Fruit fly (Drosophila melanogaster) whole organism, embryonic: ENCODE data around the gene Rabex-5.

ENCODE experiments used
- Antp ChIP-seq: fragments of 200-800 bp; sonication (Bioruptor generic); optimal IDR thresholded peaks from 3 replicates; lab custom pipeline; 2016; ENCODE audit warnings: missing biosample characterization, missing genetic modification characterization
- Atf6 ChIP-seq: fragments of 200-800 bp; sonication (Bioruptor generic); IDR thresholded peaks from 2 replicates; pipeline ENCODE4 v1.3.6; 2022; ENCODE audit warnings: missing biosample characterization, missing genetic modification characterization
- B-H1 ChIP-seq: fragments of 200-800 bp; sonication (Bioruptor generic); IDR thresholded peaks from 3 replicates; pipeline ENCODE4 v1.3.6; 2022; ENCODE audit warnings: missing biosample characterization, missing genetic modification characterization
- CG10543 ChIP-seq: fragments of 200-800 bp; sonication (Bioruptor generic); optimal IDR thresholded peaks from 3 replicates; lab custom pipeline; 2017; ENCODE audit warnings: missing biosample characterization, mild to moderate bottlenecking, missing genetic modification characterization, moderate library complexity
- CG11504 ChIP-seq: fragments of 200-800 bp; sonication (Bioruptor generic); optimal IDR thresholded peaks from 3 replicates; lab custom pipeline; 2019; ENCODE audit warnings: missing biosample characterization, mild to moderate bottlenecking, missing genetic modification characterization, moderate library complexity
- CG11560 ChIP-seq: fragments of 200-800 bp; sonication (Bioruptor generic); IDR thresholded peaks from 3 replicates; pipeline ENCODE4 v1.3.6; 2022; ENCODE audit warnings: missing biosample characterization, missing genetic modification characterization
- CG11695 ChIP-seq: fragments of 200-800 bp; sonication (Bioruptor generic); IDR thresholded peaks from 3 replicates; pipeline ENCODE4 v1.3.6; 2022; ENCODE audit warnings: missing biosample characterization, missing genetic modification characterization
- CG12942 ChIP-seq: fragments of 200-800 bp; sonication (Bioruptor generic); optimal IDR thresholded peaks from 3 replicates; lab custom pipeline; 2016; ENCODE audit warnings: missing biosample characterization, missing genetic modification characterization
- CG14050 ChIP-seq: fragments of 200-800 bp; sonication (Bioruptor generic); IDR thresholded peaks from 3 replicates; pipeline ENCODE4 v1.3.6; 2022; ENCODE audit warnings: missing biosample characterization, missing genetic modification characterization
- CG14441 ChIP-seq: fragments of 200-800 bp; sonication (Bioruptor generic); IDR thresholded peaks from 2 replicates; pipeline ENCODE4 v1.3.6; 2022; ENCODE audit warnings: missing biosample characterization, missing genetic modification characterization
- CG1603 ChIP-seq: fragments of 200-800 bp; sonication (Bioruptor generic); optimal IDR thresholded peaks from 2 replicates; lab custom pipeline; 2019; ENCODE audit warnings: missing biosample characterization, mild to moderate bottlenecking, missing genetic modification characterization, moderate library complexity
- CG16863 ChIP-seq: fragments of 200-800 bp; sonication (Bioruptor generic); optimal IDR thresholded peaks from 3 replicates; lab custom pipeline; 2016; ENCODE audit warnings: missing biosample characterization, missing genetic modification characterization
- CG30020 ChIP-seq: fragments of 200-800 bp; optimal IDR thresholded peaks from 2 replicates; lab custom pipeline; 2019; ENCODE audit warnings: missing biosample characterization, mild to moderate bottlenecking, missing genetic modification characterization, moderate library complexity
- CG3995 ChIP-seq: fragments of 200-800 bp; sonication (Bioruptor generic); optimal IDR thresholded peaks from 3 replicates; lab custom pipeline; 2016; ENCODE audit warnings: missing biosample characterization, missing genetic modification characterization
- CG4707 ChIP-seq: fragments of 200-800 bp; sonication (Bioruptor generic); optimal IDR thresholded peaks from 2 replicates; lab custom pipeline; 2018; ENCODE audit warnings: missing biosample characterization, mild to moderate bottlenecking, missing genetic modification characterization, moderate library complexity
- CG9215 ChIP-seq: fragments of 200-800 bp; sonication (Bioruptor generic); IDR thresholded peaks from 2 replicates; pipeline ENCODE4 v1.3.6; 2022; ENCODE audit warnings: missing biosample characterization, missing genetic modification characterization
- CG9876 ChIP-seq: fragments of 200-800 bp; sonication (Bioruptor generic); optimal IDR thresholded peaks from 2 replicates; lab custom pipeline; 2016; ENCODE audit warnings: missing biosample characterization, missing genetic modification characterization
- Fer1 ChIP-seq: fragments of 200-800 bp; sonication (Bioruptor generic); optimal IDR thresholded peaks from 2 replicates; lab custom pipeline; 2017; ENCODE audit warnings: missing biosample characterization, mild to moderate bottlenecking, missing genetic modification characterization
- HHEX ChIP-seq: fragments of 200-800 bp; sonication (Bioruptor generic); optimal IDR thresholded peaks from 3 replicates; lab custom pipeline; 2017; ENCODE audit warnings: missing biosample characterization, mild to moderate bottlenecking, missing genetic modification characterization, missing genetic modification reagents
- HLH4C ChIP-seq: fragments of 200-800 bp; sonication (Bioruptor generic); IDR thresholded peaks from 3 replicates; pipeline ENCODE4 v1.3.6; 2022; ENCODE audit warnings: missing biosample characterization, missing genetic modification characterization; ENCODE audit not compliant: partially characterized antibody
- Hand ChIP-seq: fragments of 200-800 bp; sonication (Bioruptor generic); optimal IDR thresholded peaks from 2 replicates; lab custom pipeline; 2017; ENCODE audit warnings: mild to moderate bottlenecking, missing biosample characterization, missing genetic modification reagents, missing genetic modification characterization
- Hr39 ChIP-seq: fragments of >200 bp; optimal IDR thresholded peaks from 2 replicates; lab custom pipeline; 2017
- Hsf ChIP-seq: fragments of 200-800 bp; sonication (Bioruptor generic); optimal IDR thresholded peaks from 3 replicates; lab custom pipeline; 2016; ENCODE audit warnings: missing biosample characterization, missing genetic modification characterization
- MESR4 ChIP-seq: fragments of 200-800 bp; sonication (Bioruptor generic); optimal IDR thresholded peaks from 2 replicates; lab custom pipeline; 2018; ENCODE audit warnings: missing biosample characterization, mild to moderate bottlenecking, missing genetic modification characterization, moderate library complexity
- Max ChIP-seq: fragments of 200-800 bp; sonication (Bioruptor generic); optimal IDR thresholded peaks from 2 replicates; lab custom pipeline; 2016; ENCODE audit warnings: missing biosample characterization, mild to moderate bottlenecking, missing genetic modification characterization
- Oaz ChIP-seq: fragments of 200-800 bp; sonication (Bioruptor generic); IDR thresholded peaks from 2 replicates; pipeline ENCODE4 v1.3.6; 2022; ENCODE audit warnings: missing biosample characterization, missing genetic modification characterization
- PHDP ChIP-seq: fragments of 200-800 bp; sonication (Bioruptor generic); optimal IDR thresholded peaks from 3 replicates; lab custom pipeline; 2018; ENCODE audit warnings: missing biosample characterization, mild to moderate bottlenecking, missing genetic modification characterization, moderate library complexity
- Tbp ChIP-seq: fragments of >200 bp; optimal IDR thresholded peaks from 2 replicates; lab custom pipeline; 2018; ENCODE audit warnings: missing biosample characterization, missing genetic modification characterization
- cas ChIP-seq: fragments of 200-800 bp; sonication (Bioruptor generic); IDR thresholded peaks from 2 replicates; pipeline ENCODE4 v1.3.6; 2022; ENCODE audit warnings: missing biosample characterization, missing genetic modification characterization
- cg ChIP-seq: fragments of 200-800 bp; sonication (Bioruptor generic); optimal IDR thresholded peaks from 3 replicates; lab custom pipeline; 2019; ENCODE audit warnings: missing biosample characterization, mild to moderate bottlenecking, missing genetic modification characterization, moderate library complexity
- croc ChIP-seq: fragments of 200-800 bp; sonication (Bioruptor generic); conservative IDR thresholded peaks from 3 replicates; pipeline ENCODE4 v1.3.6; 2022; ENCODE audit warnings: missing biosample characterization, missing genetic modification characterization
- ham ChIP-seq: fragments of 200-800 bp; sonication (Bioruptor generic); IDR thresholded peaks from 2 replicates; pipeline ENCODE4 v1.3.6; 2022; ENCODE audit warnings: missing biosample characterization, missing genetic modification characterization
- insv ChIP-seq, 2 experiments: fragments of 200-800 bp; sonication (Bioruptor generic); optimal IDR thresholded peaks; 3 replicates each; lab custom pipeline; 2016 to 2018; ENCODE audit warnings: missing biosample characterization in 2 of 2, missing genetic modification characterization in 2 of 2
- kah ChIP-seq: fragments of 200-800 bp; sonication (Bioruptor generic); optimal IDR thresholded peaks from 2 replicates; lab custom pipeline; 2018; ENCODE audit warnings: missing biosample characterization, mild to moderate bottlenecking, missing genetic modification characterization
- nerfin-1 ChIP-seq: fragments of 200-800 bp; sonication (Bioruptor generic); optimal IDR thresholded peaks from 3 replicates; lab custom pipeline; 2019; ENCODE audit warnings: missing biosample characterization, mild to moderate bottlenecking, missing genetic modification characterization, moderate library complexity
- rib ChIP-seq: fragments of 200-800 bp; sonication (Bioruptor generic); IDR thresholded peaks from 2 replicates; pipeline ENCODE4 v1.3.6; 2022; ENCODE audit warnings: missing biosample characterization, missing genetic modification characterization
- tap ChIP-seq: fragments of 200-800 bp; optimal IDR thresholded peaks from 3 replicates; lab custom pipeline; 2019; ENCODE audit warnings: missing biosample characterization, mild to moderate bottlenecking, missing genetic modification characterization, moderate library complexity
- tgo ChIP-seq: fragments of 200-800 bp; sonication (Bioruptor generic); IDR thresholded peaks from 3 replicates; pipeline ENCODE4 v1.3.6; 2022; ENCODE audit warnings: missing biosample characterization, missing genetic modification characterization
- vfl ChIP-seq: fragments of 200-800 bp; sonication (Bioruptor generic); optimal IDR thresholded peaks from 2 replicates; lab custom pipeline; 2016; ENCODE audit warnings: missing biosample characterization, missing genetic modification characterization
- vnd ChIP-seq: fragments of 200-800 bp; sonication (Bioruptor generic); IDR thresholded peaks from 3 replicates; pipeline ENCODE4 v1.3.6; 2022; ENCODE audit warnings: missing biosample characterization, missing genetic modification characterization; ENCODE audit not compliant: partially characterized antibody

Rabex-5 gene

dm6 chr3L:1300076-1300635 lies 4.4 kb downstream of the Rabex-5 start (continued):
- TF ChIP-seq Oaz (GFP tag; lab: Robert Waterston, UW): peak; percentile 56
- peak; percentile 56 for TF ChIP-seq CG9215
- TF ChIP-seq Max (GFP tag; lab: Kevin White, UChicago): peak; percentile 80
- TF ChIP-seq CG1603: peak; percentile 31
- peak; percentile 77 for TF ChIP-seq Atf6 (GFP tag; lab: Robert Waterston, UW)
- TF ChIP-seq tgo (GFP tag; lab: Robert Waterston, UW): peak; percentile 79
- TF ChIP-seq CG3995 (GFP tag; lab: Kevin White, UChicago): no peak
- TF ChIP-seq Tbp (GFP tag; lab: Kevin White, UChicago): no peak
- peak; percentile 62; the same call in 1 of the 3 replicates for TF ChIP-seq B-H1 (GFP tag; lab: Robert Waterston, UW)
- peak in 1 of 2 experiments; percentile 30 for TF ChIP-seq insv (GFP tag; optimal IDR thresholded peaks at IDR 0.05; lab: Kevin White, UChicago)
- no peak for TF ChIP-seq HLH4C (GFP tag; lab: Robert Waterston, UW)
- peak; percentile 88 for TF ChIP-seq CG11504
- peak; percentile 71 for TF ChIP-seq CG14441
- peak; percentile 50 for TF ChIP-seq Hsf (GFP tag; lab: Kevin White, UChicago)
- TF ChIP-seq CG10543 (GFP tag; lab: Kevin White, UChicago): peak; percentile 85
- TF ChIP-seq MESR4 (GFP tag; lab: Kevin White, UChicago): no peak
- peak; percentile 78 for TF ChIP-seq nerfin-1 (tag; lab: Kevin White, UChicago)
- TF ChIP-seq HHEX (GFP tag; lab: Kevin White, UChicago): peak; percentile 73
- TF ChIP-seq CG11560 (tag; lab: Robert Waterston, UW): 0 out of 3 replicates have a peak, but pooled peaks have one; percentile 48
- peak; percentile 76 for TF ChIP-seq CG12942 (GFP tag; lab: Kevin White, UChicago)
- no peak for TF ChIP-seq ham (GFP tag; lab: Robert Waterston, UW)
- TF ChIP-seq croc (GFP tag; lab: Robert Waterston, UW): peak; percentile 83
- no peak for TF ChIP-seq cas
- TF ChIP-seq tap: peak; percentile 86
- peak; percentile 41 for TF ChIP-seq CG30020 (tag; lab: Kevin White, UChicago)
- TF ChIP-seq Antp: no peak
- TF ChIP-seq CG4707 (GFP tag; lab: Kevin White, UChicago): peak; percentile 50
- TF ChIP-seq rib (GFP tag; lab: Robert Waterston, UW): no peak; the same call in 1 of the 2 replicates
- TF ChIP-seq vnd (GFP tag; lab: Robert Waterston, UW): no peak
- TF ChIP-seq vfl (GFP tag; lab: Kevin White, UChicago): peak; percentile 18
- no peak for TF ChIP-seq CG9876 (GFP tag; lab: Kevin White, UChicago)
- peak; percentile 57 for TF ChIP-seq kah (GFP tag; lab: Kevin White, UChicago)
- peak; percentile 83 for TF ChIP-seq CG11695 (GFP tag; lab: Robert Waterston, UW)
- TF ChIP-seq cg (GFP tag; lab: Kevin White, UChicago): no peak
- peak; percentile 66 for TF ChIP-seq Hand
- no peak for TF ChIP-seq Hr39 (lab: Kevin White, UChicago)
- TF ChIP-seq CG14050 (GFP tag; lab: Robert Waterston, UW): peak; percentile 61; the same call in 2 of the 3 replicates
- peak; percentile 38 for TF ChIP-seq CG16863 (GFP tag; lab: Kevin White, UChicago)
- peak; percentile 83 for TF ChIP-seq Fer1 (GFP tag; lab: Kevin White, UChicago)
- peak; percentile 85 for TF ChIP-seq PHDP (tag; lab: Kevin White, UChicago)
- TF ChIP-seq, all 482 proteins: peak for 325
